Worm (Caenorhabditis elegans): Measurements from ENCODE around the gene prp-8.
A peak's percentile ranks its signal among the peaks of the same experiment; 100 is the strongest.

Gene prp-8

DNA sequence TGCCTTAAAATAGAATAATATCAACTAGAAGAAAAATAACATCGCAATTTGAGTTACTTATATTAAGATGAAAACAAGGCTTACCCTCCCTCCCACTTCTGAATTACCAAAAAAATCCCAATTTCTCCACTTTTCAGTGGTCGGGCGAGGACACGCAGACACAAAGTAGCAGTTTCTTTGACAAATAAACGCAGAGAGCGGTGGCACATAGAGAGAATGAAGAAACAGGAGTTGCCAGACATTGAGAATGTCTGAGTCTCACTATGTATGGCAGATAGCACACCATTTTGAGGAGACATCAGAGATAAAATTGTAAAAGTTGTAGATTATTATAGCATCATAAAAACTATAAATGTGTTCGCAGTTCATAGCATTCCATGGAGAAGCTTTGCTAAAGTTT is 38.9 kb upstream of the prp-8 start:
- TF ChIP-seq lin-35 (GFP tag; optimal IDR thresholded peaks at IDR 0.05) (peak in 1 of 3 experiments; percentile 20), let-526 (GFP tag; IDR thresholded peaks at IDR 0.05) (no peak), unc-130 (GFP tag; optimal IDR thresholded peaks at IDR 0.05) (no peak), nhr-80 (tag; optimal IDR thresholded peaks at IDR 0.05) (peak; percentile 40), snpc-4 (GFP tag; optimal IDR thresholded peaks at IDR 0.05) (no peak), snpc-4 (tag; optimal IDR thresholded peaks at IDR 0.05) (peak in 1 of 4 experiments; percentile 5), xnd-1 (tag; optimal IDR thresholded peaks at IDR 0.05) (no peak), B0261.1 (tag; optimal IDR thresholded peaks at IDR 0.05) (no peak), K12H6.12 (tag; optimal IDR thresholded peaks at IDR 0.05) (peak; percentile 24), Y56A3A.18 (GFP tag; IDR thresholded peaks at IDR 0.05) (no peak), attf-5 (GFP tag; optimal IDR thresholded peaks at IDR 0.05) (peak; percentile 30), hmg-1.2 (GFP tag; IDR thresholded peaks at IDR 0.05) (peak; percentile 91), C06A6.2 (GFP tag; conservative IDR thresholded peaks at IDR 0.05) (no peak), pbrm-1 (GFP tag; IDR thresholded peaks at IDR 0.05) (no peak), ceh-27 (GFP tag; optimal IDR thresholded peaks at IDR 0.05) (peak; percentile 15), him-1 (tag; optimal IDR thresholded peaks at IDR 0.05) (no peak), attf-6 (GFP tag; IDR thresholded peaks at IDR 0.05) (no peak), lin-40 (tag; optimal IDR thresholded peaks at IDR 0.05) (peak; percentile 58), cebp-1 (GFP tag; IDR thresholded peaks at IDR 0.05) (no peak), cebp-1 (tag; optimal IDR thresholded peaks at IDR 0.05) (peak; percentile 45), ztf-26 (tag; optimal IDR thresholded peaks at IDR 0.05) (no peak), K11D2.4 (GFP tag; IDR thresholded peaks at IDR 0.05) (no peak)

DNA sequence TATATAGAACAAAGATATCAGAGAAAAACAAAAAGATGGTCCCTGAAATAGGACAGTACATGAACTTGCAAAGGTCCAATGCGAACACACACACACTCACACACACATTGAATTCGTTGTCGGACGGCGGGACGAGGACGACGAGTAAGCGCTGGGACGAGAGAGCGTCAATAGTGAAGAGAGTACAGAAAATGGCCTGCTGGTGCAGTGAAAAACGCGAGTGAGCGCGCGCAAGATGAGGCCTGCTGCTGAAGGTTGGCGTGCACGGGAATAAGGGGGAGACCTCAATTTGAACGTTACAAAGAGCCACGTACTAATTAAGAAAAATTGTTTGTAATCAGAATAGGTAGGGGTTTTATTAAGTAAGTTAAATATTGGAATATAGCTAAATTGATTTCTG is 37.2 kb upstream of the prp-8 start:
- TF ChIP-seq hmg-1.2 (GFP tag; IDR thresholded peaks at IDR 0.05) (peak; percentile 68; the same call in 1 of the 2 replicates), Y79H2A.3 (GFP tag; conservative IDR thresholded peaks at IDR 0.05) (no peak), ztf-3 (GFP tag; optimal IDR thresholded peaks at IDR 0.05) (no peak), dpff-1 (tag; optimal IDR thresholded peaks at IDR 0.05) (no peak), K11D2.4 (GFP tag; IDR thresholded peaks at IDR 0.05) (0 out of 2 replicates have a peak, but pooled peaks have one; percentile 24), xnd-1 (tag; optimal IDR thresholded peaks at IDR 0.05) (no peak), hlh-26 (GFP tag; conservative IDR thresholded peaks at IDR 0.05) (no peak), T07F8.4 (tag; optimal IDR thresholded peaks at IDR 0.05) (no peak), F52B5.7 (tag; optimal IDR thresholded peaks at IDR 0.05) (no peak), F57A8.1 (GFP tag; optimal IDR thresholded peaks at IDR 0.05) (no peak), F39B2.1 (GFP tag; IDR thresholded peaks at IDR 0.05) (no peak), gei-17 (GFP tag; optimal IDR thresholded peaks at IDR 0.05) (no peak), attf-5 (GFP tag; optimal IDR thresholded peaks at IDR 0.05) (peak; percentile 25), him-1 (tag; optimal IDR thresholded peaks at IDR 0.05) (peak; percentile 37), ceh-27 (GFP tag; optimal IDR thresholded peaks at IDR 0.05) (no peak), rpc-1 (optimal IDR thresholded peaks at IDR 0.05) (no peak), rpc-1 (tag; optimal IDR thresholded peaks at IDR 0.05) (no peak), pbrm-1 (GFP tag; IDR thresholded peaks at IDR 0.05) (no peak), ztf-25 (GFP tag; IDR thresholded peaks at IDR 0.05) (no peak), ztf-28 (GFP tag; IDR thresholded peaks at IDR 0.05) (no peak), ceh-40 (GFP tag; IDR thresholded peaks at IDR 0.05) (no peak), nhr-80 (tag; optimal IDR thresholded peaks at IDR 0.05) (peak; percentile 49), zfh-2 (GFP tag; conservative IDR thresholded peaks at IDR 0.05) (peak; percentile 77), nfyb-1 (GFP tag; IDR thresholded peaks at IDR 0.05) (no peak), C06A6.2 (GFP tag; conservative IDR thresholded peaks at IDR 0.05) (no peak), cebp-1 (GFP tag; IDR thresholded peaks at IDR 0.05) (no peak), cebp-1 (tag; optimal IDR thresholded peaks at IDR 0.05) (peak; percentile 18), ets-4 (GFP tag; optimal IDR thresholded peaks at IDR 0.05) (no peak), F23B12.7 (tag; optimal IDR thresholded peaks at IDR 0.05; ENCODE audit: insufficient read depth) (no peak), dox-1 (GFP tag; IDR thresholded peaks at IDR 0.05) (no peak), ccch-3 (GFP tag; optimal IDR thresholded peaks at IDR 0.05) (no peak), lin-35 (GFP tag; optimal IDR thresholded peaks at IDR 0.05) (no peak)

All from whole organism, young adult.